Worm (Caenorhabditis elegans) whole organism, late embryonic: ENCODE data around the gene phlp-2.

Experiments used
- F13H6.1 ChIP-seq: sonication (generic microtip); optimal IDR thresholded peaks from 2 replicates; lab custom pipeline; 2016; ENCODE audit warnings: missing genetic modification characterization, missing compliant biosample characterization
- K02D7.2 ChIP-seq: sonication (generic microtip); optimal IDR thresholded peaks from 2 replicates; lab custom pipeline; 2017; ENCODE audit warnings: mild to moderate bottlenecking, missing genetic modification characterization, missing compliant biosample characterization
- ceh-2 ChIP-seq: sonication (generic microtip); optimal IDR thresholded peaks from 2 replicates; lab custom pipeline; 2016; ENCODE audit warnings: missing genotype, missing genetic modification characterization, missing compliant biosample characterization
- ceh-22 ChIP-seq: sonication (generic microtip); optimal IDR thresholded peaks from 2 replicates; lab custom pipeline; 2017; ENCODE audit warnings: missing biosample characterization, missing genetic modification characterization
- ceh-24 ChIP-seq: sonication (generic microtip); optimal IDR thresholded peaks from 2 replicates; lab custom pipeline; 2016; ENCODE audit warnings: mild to moderate bottlenecking, missing genetic modification characterization, missing compliant biosample characterization
- ceh-30 ChIP-seq: fragments of 150-350 bp; optimal IDR thresholded peaks from 2 replicates; lab custom pipeline; 2014; ENCODE audit warnings: missing biosample characterization, missing genetic modification characterization
- ceh-34 ChIP-seq: sonication (generic microtip); optimal IDR thresholded peaks from 2 replicates; lab custom pipeline; 2016; ENCODE audit warnings: mild to moderate bottlenecking, missing genetic modification characterization, missing compliant biosample characterization
- ceh-45 ChIP-seq: fragments of 200-800 bp; sonication (Bioruptor generic); IDR thresholded peaks from 2 replicates; pipeline ENCODE4 v1.3.6; 2022; ENCODE audit warnings: missing genetic modification reagents, missing genetic modification characterization, missing compliant biosample characterization
- ceh-48 ChIP-seq: sonication (generic microtip); optimal IDR thresholded peaks from 2 replicates; lab custom pipeline; 2016; ENCODE audit warnings: missing genetic modification characterization, inconsistent platforms, missing compliant biosample characterization
- ceh-6 ChIP-seq: fragments of 200-800 bp; sonication (Bioruptor generic); optimal IDR thresholded peaks from 2 replicates; lab custom pipeline; 2018; ENCODE audit warnings: mild to moderate bottlenecking, missing genetic modification characterization, missing compliant biosample characterization
- che-1 ChIP-seq: sonication (generic microtip); optimal IDR thresholded peaks from 2 replicates; lab custom pipeline; 2016; ENCODE audit warnings: mild to moderate bottlenecking, missing genetic modification characterization, missing compliant biosample characterization
- dve-1 ChIP-seq: sonication (generic microtip); optimal IDR thresholded peaks from 2 replicates; lab custom pipeline; 2017; ENCODE audit warnings: antibody characterized with exemption, mild to moderate bottlenecking, missing genetic modification characterization, missing compliant biosample characterization
- fax-1 ChIP-seq: sonication (generic microtip); optimal IDR thresholded peaks from 2 replicates; lab custom pipeline; 2016; ENCODE audit warnings: missing genotype, missing genetic modification characterization, missing compliant biosample characterization
- fkh-10 ChIP-seq: fragments of 150-350 bp; optimal IDR thresholded peaks from 2 replicates; lab custom pipeline; 2014; ENCODE audit warnings: missing biosample characterization, missing genetic modification reagents, missing genetic modification characterization
- gmeb-2 ChIP-seq: sonication (generic microtip); optimal IDR thresholded peaks from 2 replicates; lab custom pipeline; 2016; ENCODE audit warnings: missing genetic modification characterization, inconsistent platforms, missing compliant biosample characterization
- hlh-13 ChIP-seq: fragments of 200-800 bp; sonication (Bioruptor generic); optimal IDR thresholded peaks from 2 replicates; lab custom pipeline; 2018; ENCODE audit warnings: mild to moderate bottlenecking, missing genetic modification characterization, missing compliant biosample characterization
- hlh-15 ChIP-seq: sonication (generic microtip); optimal IDR thresholded peaks from 2 replicates; lab custom pipeline; 2016; ENCODE audit warnings: missing genetic modification characterization, missing compliant biosample characterization
- hlh-8 ChIP-seq: sonication (generic microtip); optimal IDR thresholded peaks from 2 replicates; lab custom pipeline; 2016; ENCODE audit warnings: missing genotype, missing genetic modification characterization, missing compliant biosample characterization
- lin-11 ChIP-seq: fragments of 200-800 bp; sonication (Bioruptor generic); optimal IDR thresholded peaks from 2 replicates; lab custom pipeline; 2018; ENCODE audit warnings: mild to moderate bottlenecking, missing genetic modification characterization, missing compliant biosample characterization
- madf-2 ChIP-seq: sonication (generic microtip); optimal IDR thresholded peaks from 2 replicates; lab custom pipeline; 2017; ENCODE audit warnings: missing genetic modification characterization, missing compliant biosample characterization
- nhr-11 ChIP-seq: fragments of 150-350 bp; optimal IDR thresholded peaks from 2 replicates; lab custom pipeline; 2014; ENCODE audit warnings: missing biosample characterization, missing genetic modification characterization
- nhr-232 ChIP-seq: sonication (generic microtip); optimal IDR thresholded peaks from 2 replicates; lab custom pipeline; 2016; ENCODE audit warnings: missing genetic modification characterization, missing compliant biosample characterization
- npax-4 ChIP-seq: sonication (generic microtip); optimal IDR thresholded peaks from 2 replicates; lab custom pipeline; 2016; ENCODE audit warnings: missing genetic modification characterization, missing compliant biosample characterization
- pag-3 ChIP-seq: sonication (generic microtip); optimal IDR thresholded peaks from 2 replicates; lab custom pipeline; 2016; ENCODE audit warnings: missing compliant biosample characterization, missing genetic modification characterization, borderline replicate concordance
- pat-9 ChIP-seq: fragments of 200-800 bp; sonication (Bioruptor generic); optimal IDR thresholded peaks from 2 replicates; lab custom pipeline; 2018; ENCODE audit warnings: mild to moderate bottlenecking, missing genetic modification characterization, moderate library complexity, missing compliant biosample characterization
- pax-1 ChIP-seq: fragments of 150-350 bp; optimal IDR thresholded peaks from 2 replicates; lab custom pipeline; 2014; ENCODE audit warnings: missing biosample characterization, missing genetic modification characterization
- pha-2 ChIP-seq: sonication (generic microtip); optimal IDR thresholded peaks from 2 replicates; lab custom pipeline; 2017; ENCODE audit warnings: mild to moderate bottlenecking, missing genetic modification characterization, missing compliant biosample characterization
- pha-4 ChIP-seq: fragments of 150-350 bp; optimal IDR thresholded peaks from 2 replicates; lab custom pipeline; 2018; ENCODE audit warnings: missing biosample characterization, missing genetic modification reagents, missing genetic modification characterization
- pqm-1 ChIP-seq: sonication (generic microtip); optimal IDR thresholded peaks from 2 replicates; lab custom pipeline; 2016; ENCODE audit warnings: missing genetic modification characterization, missing compliant biosample characterization
- ref-2 ChIP-seq: sonication (generic microtip); optimal IDR thresholded peaks from 2 replicates; lab custom pipeline; 2016; ENCODE audit warnings: missing genetic modification characterization, missing compliant biosample characterization
- sdc-2 ChIP-seq: sonication (generic microtip); optimal IDR thresholded peaks from 2 replicates; lab custom pipeline; 2016; ENCODE audit warnings: missing genotype, missing genetic modification characterization, missing compliant biosample characterization
- sox-2 ChIP-seq: fragments of 200-800 bp; sonication (Bioruptor generic); IDR thresholded peaks from 2 replicates; pipeline ENCODE4 v1.3.6; 2022; ENCODE audit warnings: missing genetic modification reagents, missing genetic modification characterization, missing compliant biosample characterization
- sox-4 ChIP-seq: sonication (generic microtip); optimal IDR thresholded peaks from 2 replicates; lab custom pipeline; 2017; ENCODE audit warnings: mild to moderate bottlenecking, missing genetic modification characterization, inconsistent platforms, missing compliant biosample characterization
- syd-9 ChIP-seq: sonication (generic microtip); optimal IDR thresholded peaks from 2 replicates; lab custom pipeline; 2016; ENCODE audit warnings: mild to moderate bottlenecking, missing genetic modification characterization, moderate library complexity, missing compliant biosample characterization
- tbx-2 ChIP-seq: sonication (generic microtip); optimal IDR thresholded peaks from 2 replicates; lab custom pipeline; 2016; ENCODE audit warnings: missing genetic modification characterization, missing compliant biosample characterization
- ttx-3 ChIP-seq: sonication (generic microtip); optimal IDR thresholded peaks from 2 replicates; lab custom pipeline; 2016; ENCODE audit warnings: missing genetic modification reagents, missing genetic modification characterization, missing compliant biosample characterization
- unc-3 ChIP-seq, 2 experiments: fragments of 200-800 bp in 1 of 2; sonication (Bioruptor generic) in 1 of 2; sonication (generic microtip) in 1 of 2; conservative IDR thresholded peaks in 1 of 2; optimal IDR thresholded peaks in 1 of 2; 2 replicates each; pipeline versions ENCODE4 v1.3.6 to Lab custom; 2016 to 2022; ENCODE audit warnings: missing compliant biosample characterization in 2 of 2, missing genetic modification characterization in 2 of 2, missing genetic modification reagents in 1 of 2

phlp-2 gene

DNA sequence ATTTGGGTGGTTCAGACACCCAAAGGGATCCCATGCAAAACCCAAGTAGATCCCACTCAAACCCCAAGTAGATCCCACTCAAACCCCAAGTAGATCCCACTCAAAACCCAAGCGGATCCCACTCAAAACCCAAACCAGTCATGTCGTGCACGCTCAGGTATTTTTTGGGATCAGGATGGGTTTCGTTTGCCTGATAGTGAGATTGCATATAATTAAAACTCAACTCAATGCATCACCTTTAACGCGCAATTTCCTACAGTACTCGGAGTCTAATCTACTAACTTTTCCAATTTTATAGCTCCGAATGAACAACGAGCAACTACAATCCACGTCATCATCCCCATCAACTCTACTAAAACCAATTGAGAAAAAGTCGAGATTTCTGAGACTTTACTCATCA, at the start of gene phlp-2:
phlp-2 (plus strand) TSS at position 301 of the 400 bp plus-strand sequence.
- TF ChIP-seq ceh-24 (tag; lab: Kevin White, UChicago), result no peak
- TF ChIP-seq hlh-8 (tag; lab: Kevin White, UChicago), result no peak
- no peak for TF ChIP-seq sdc-2 (tag; lab: Kevin White, UChicago)
- TF ChIP-seq lin-11 (tag; lab: Kevin White, UChicago), result no peak
- TF ChIP-seq ceh-48, result no peak
- no peak for TF ChIP-seq ceh-2 (tag; lab: Kevin White, UChicago)
- no peak for TF ChIP-seq fax-1 (tag; lab: Kevin White, UChicago)

DNA sequence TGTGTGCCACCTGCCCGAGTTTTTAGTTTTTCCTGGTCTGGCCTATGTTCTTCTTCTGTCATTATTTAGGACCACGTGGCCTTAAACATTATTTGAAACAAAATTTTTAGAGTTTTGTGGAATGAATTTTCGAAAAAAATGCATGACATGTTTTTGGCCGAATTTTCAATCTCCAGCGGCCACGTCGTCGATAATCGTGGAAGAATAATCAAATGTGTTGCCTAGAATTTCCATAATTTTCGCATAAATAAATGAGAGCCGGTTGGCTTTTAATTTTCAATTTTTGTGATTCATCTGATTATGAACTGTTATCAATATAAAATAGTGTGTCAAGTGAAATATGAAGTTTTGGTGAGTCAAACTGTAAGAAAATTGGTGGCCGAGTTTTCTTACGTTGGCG, 48.4 kb upstream of the phlp-2 start, which contains the start of gene C01G12.16:
C01G12.16 (plus strand) TSS at position 301 of the 400 bp plus-strand sequence.
- TF ChIP-seq sox-2, result no peak
- no peak for TF ChIP-seq che-1 (tag; lab: Kevin White, UChicago)
- TF ChIP-seq K02D7.2 (tag; lab: Kevin White, UChicago), result no peak
- no peak for TF ChIP-seq madf-2 (tag; lab: Kevin White, UChicago)
- no peak for TF ChIP-seq ref-2
- no peak for TF ChIP-seq pat-9 (tag; lab: Kevin White, UChicago)
- no peak for TF ChIP-seq pax-1 (tag; lab: Kevin White, UChicago)
- TF ChIP-seq ceh-22 (tag; lab: Kevin White, UChicago), result no peak
- TF ChIP-seq syd-9 (tag; lab: Kevin White, UChicago), result no peak
- no peak for TF ChIP-seq ttx-3 (tag; lab: Kevin White, UChicago)
- TF ChIP-seq pha-4 (tag; lab: Kevin White, UChicago), result no peak
- TF ChIP-seq ceh-30 (tag; lab: Kevin White, UChicago), result no peak
- no peak for TF ChIP-seq ceh-6 (GFP tag; lab: Kevin White, UChicago)

DNA sequence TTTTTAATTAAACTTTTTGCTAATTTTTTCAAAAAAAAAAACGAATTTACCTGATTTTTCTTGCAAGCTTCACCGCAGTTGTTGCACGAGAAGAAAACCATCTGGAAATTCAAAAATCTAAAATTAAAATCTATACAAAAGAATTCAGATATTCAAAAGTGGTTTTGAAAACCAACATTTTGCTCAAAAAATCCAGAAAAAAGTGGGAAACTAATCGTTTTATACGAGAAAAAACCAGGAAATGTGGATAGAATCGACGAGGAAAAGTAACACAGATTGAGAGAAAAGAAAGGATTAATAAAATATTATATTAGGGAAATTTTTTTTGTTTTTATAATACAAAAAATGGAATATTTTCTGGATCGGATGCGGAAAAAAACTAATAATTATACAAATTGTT, 45.2 kb upstream of the phlp-2 start, which contains the start of gene C16C10.8:
C16C10.8 (minus strand) TSS at position 101 of the 400 bp plus-strand sequence.
- TF ChIP-seq ceh-24 (tag; lab: Kevin White, UChicago) (no peak), npax-4 (no peak), ceh-45 (GFP tag; lab: Robert Waterston, UW) (no peak)
- TF ChIP-seq, all 69 proteins: peak for 0

DNA sequence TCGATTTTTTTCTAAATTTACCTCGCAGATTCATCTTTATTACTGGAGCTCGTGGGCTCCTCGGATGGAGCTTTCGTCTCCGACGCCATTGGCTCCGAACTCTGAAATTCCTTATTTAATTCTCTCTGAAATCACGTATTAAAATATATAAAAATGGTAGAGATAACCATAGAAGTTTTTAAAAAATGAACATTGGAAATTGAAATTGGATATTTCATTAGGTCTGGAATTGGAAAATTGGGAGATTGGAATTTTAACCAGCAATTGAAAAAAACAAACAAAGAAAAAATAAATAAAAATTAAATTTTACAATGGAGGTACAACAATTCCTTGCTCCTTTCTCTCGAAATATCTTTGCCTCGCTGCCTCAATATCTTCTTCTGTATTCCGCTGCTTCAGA, 42.5 kb upstream of the phlp-2 start, which contains the start of gene rnf-5:
rnf-5 (minus strand) TSS at position 101 of the 400 bp plus-strand sequence.
- TF ChIP-seq che-1 (tag; lab: Kevin White, UChicago), result no peak
- no peak for TF ChIP-seq F13H6.1
- no peak for TF ChIP-seq pha-2
- TF ChIP-seq ceh-34 (tag; lab: Kevin White, UChicago), result no peak
- no peak for TF ChIP-seq dve-1 (tag; lab: Kevin White, UChicago)
- TF ChIP-seq pag-3 (tag; lab: Kevin White, UChicago), result no peak
- no peak for TF ChIP-seq gmeb-2
- no peak for TF ChIP-seq nhr-232 (tag; lab: Kevin White, UChicago)
- TF ChIP-seq unc-3 (GFP tag; conservative IDR thresholded peaks at IDR 0.05; lab: Robert Waterston, UW), result no peak
- no peak for TF ChIP-seq unc-3 (tag; optimal IDR thresholded peaks at IDR 0.05; lab: Kevin White, UChicago)
- TF ChIP-seq, all 69 proteins: peak for 0

DNA sequence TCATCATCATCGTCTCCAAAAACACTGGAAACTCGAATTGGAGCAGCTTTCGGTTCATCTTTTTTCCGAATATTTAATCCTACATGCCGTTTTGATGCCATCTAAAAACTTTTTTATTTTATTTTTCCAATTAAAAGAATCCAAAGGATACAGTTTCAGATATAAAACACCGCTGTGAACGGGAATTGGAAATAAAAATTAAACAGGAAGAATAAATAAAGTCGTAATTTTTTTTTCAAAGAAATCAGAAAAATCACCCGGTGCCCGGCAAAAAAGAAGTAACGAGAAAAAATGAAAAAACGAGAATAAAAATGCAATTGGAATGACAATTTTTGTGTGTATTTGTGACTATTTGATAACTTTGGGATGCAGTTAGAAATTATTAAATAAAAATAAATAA, 40.6 kb upstream of the phlp-2 start, which contains the start of gene ccdc-55:
ccdc-55 (minus strand) TSS at position 101 of the 400 bp plus-strand sequence.
- TF ChIP-seq F13H6.1, result no peak
- TF ChIP-seq ceh-6 (GFP tag; lab: Kevin White, UChicago), result no peak
- no peak for TF ChIP-seq syd-9 (tag; lab: Kevin White, UChicago)
- no peak for TF ChIP-seq dve-1 (tag; lab: Kevin White, UChicago)
- TF ChIP-seq nhr-11 (tag; lab: Kevin White, UChicago), result no peak
- no peak for TF ChIP-seq lin-11 (tag; lab: Kevin White, UChicago)
- no peak for TF ChIP-seq tbx-2 (tag; lab: Kevin White, UChicago)
- no peak for TF ChIP-seq pqm-1 (tag; lab: Kevin White, UChicago)
- TF ChIP-seq ceh-22 (tag; lab: Kevin White, UChicago), result no peak
- no peak for TF ChIP-seq hlh-15 (tag; lab: Kevin White, UChicago)
- no peak for TF ChIP-seq ceh-24 (tag; lab: Kevin White, UChicago)
- no peak for TF ChIP-seq che-1 (tag; lab: Kevin White, UChicago)
- no peak for TF ChIP-seq pax-1 (tag; lab: Kevin White, UChicago)
- TF ChIP-seq fkh-10 (GFP tag; lab: Kevin White, UChicago), result no peak
- TF ChIP-seq ttx-3 (tag; lab: Kevin White, UChicago), result no peak
- TF ChIP-seq pha-4 (tag; lab: Kevin White, UChicago), result no peak
- TF ChIP-seq sox-4 (tag; lab: Kevin White, UChicago), result no peak
- TF ChIP-seq hlh-13 (GFP tag; lab: Kevin White, UChicago), result no peak
